Fruit fly (Drosophila melanogaster): ENCODE measurements around the gene mRpS25.

mRpS25 gene

DNA sequence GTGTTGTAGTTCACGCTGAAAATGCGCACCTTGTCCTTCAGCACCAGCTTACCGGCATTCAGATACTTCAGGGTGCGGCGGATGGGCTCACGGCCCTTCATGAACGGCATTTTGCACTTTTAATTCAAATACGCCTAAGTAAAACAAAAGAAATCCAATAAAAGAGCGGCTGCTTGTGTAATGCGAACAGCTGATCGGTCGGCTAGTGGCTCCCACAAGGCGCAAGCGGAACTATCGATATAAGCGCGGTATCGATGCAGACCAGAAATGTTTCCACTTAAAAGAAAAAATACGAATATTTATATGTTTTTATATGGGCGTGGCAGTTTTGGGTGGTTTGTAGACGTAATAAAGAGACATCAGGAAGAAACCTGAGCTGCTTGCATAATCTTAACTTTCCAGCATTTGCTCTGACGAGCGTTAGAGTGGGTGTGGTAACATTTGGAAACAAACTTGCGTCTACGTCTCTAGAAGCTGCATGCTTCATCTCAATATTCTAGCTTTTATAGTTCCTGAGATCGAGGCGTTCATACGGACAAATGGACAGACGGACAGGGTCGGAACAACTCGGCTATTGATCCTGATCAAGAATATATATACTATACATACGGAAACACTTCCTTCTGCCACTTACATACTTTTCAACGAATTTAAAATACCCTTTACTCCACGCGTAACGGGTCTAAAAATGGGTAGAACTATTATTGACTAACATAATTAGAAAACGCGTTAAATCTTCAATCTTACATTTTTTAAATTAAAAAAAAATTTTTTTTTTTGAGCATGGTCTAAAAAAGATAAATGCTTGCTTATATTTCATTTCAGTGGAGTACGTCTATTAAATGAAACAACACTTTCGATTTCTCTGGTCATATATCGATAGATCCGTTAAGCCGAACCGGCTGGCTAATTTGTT, at the start of gene mRpS25, which contains the start of gene nmdyn-D6:
TSS of gene mRpS25 (minus strand) at position 199 of the 916 bp plus-strand sequence.
TSS of gene nmdyn-D6 (plus strand) at position 894 of the 916 bp plus-strand sequence.
- TF ChIP-seq noc (tag; optimal IDR thresholded peaks at IDR 0.05) = no peak

DNA sequence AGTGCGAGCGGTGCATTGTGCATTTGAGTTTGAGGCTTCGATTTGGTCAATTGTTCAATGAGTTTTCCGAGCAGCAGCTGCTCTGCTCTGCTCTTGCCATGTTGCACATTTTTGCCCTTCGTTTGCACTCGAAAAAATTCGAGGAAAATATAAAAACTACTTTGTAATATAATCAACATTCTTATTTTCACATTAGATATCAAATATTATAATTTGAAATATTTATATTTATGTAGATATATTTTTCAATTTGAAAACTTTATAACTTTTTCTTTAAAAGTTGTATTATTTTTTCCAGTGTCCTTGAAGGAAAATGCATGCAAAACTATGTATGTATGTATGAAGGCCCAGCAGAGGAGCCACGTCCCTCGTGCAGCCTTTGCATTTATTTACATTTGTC, 46.6 kb upstream of the mRpS25 start:
- no peak for TF ChIP-seq noc (tag; optimal IDR thresholded peaks at IDR 0.05)

DNA sequence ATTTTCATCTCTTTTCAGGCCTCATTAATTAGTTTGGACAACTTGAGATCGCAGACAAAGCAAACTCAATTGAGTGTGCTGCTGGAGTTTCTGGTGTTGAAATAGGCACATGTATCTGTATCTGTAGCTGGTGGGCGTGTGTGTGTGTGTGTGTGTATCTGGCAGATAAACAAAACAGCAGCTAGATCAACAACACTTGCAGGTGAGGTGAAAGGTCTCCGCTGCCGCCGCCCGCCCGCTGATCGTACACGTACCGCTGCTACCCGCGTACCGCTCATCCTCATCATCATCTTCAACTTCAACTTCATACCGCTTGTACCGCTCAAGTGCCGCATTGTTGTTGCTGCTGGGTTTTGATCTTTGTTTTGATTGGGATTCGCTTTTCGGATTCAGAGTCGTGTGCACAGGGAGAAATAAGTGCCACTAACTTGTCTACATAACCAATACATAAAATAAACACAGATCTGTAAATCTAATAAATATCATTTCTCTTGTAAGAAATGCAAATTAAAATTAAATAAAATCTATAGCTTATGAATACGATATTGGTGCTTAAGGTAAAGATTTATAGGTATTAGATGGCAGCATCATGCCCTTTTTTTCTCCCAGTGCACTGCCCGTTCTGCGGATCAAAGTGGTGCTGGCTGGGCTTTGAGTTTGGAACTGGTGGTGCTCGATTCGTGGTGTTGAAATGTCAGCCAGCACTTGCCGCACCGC, 44.5 kb upstream of the mRpS25 start:
- no peak for TF ChIP-seq noc (tag; optimal IDR thresholded peaks at IDR 0.05)

DNA sequence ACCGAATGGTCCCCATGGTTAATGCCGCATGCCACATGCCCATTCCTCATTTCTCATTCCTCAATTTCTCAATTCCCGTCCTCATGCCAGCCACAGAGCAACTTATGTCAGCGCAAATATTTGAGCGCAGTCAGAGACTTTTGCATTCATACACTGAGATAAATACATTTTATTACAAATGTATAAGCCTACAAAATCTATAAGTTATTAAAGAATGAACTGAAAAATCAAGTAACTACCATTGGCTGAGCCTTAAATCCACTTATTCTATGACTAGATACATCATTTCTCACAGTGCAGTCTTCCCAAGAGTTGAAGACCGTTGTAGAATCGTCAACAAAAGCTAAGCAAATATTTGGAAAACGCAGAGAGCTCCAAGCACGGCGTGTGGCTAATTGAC, 39.4 kb upstream of the mRpS25 start:
- TF ChIP-seq noc (tag; optimal IDR thresholded peaks at IDR 0.05) = no peak

DNA sequence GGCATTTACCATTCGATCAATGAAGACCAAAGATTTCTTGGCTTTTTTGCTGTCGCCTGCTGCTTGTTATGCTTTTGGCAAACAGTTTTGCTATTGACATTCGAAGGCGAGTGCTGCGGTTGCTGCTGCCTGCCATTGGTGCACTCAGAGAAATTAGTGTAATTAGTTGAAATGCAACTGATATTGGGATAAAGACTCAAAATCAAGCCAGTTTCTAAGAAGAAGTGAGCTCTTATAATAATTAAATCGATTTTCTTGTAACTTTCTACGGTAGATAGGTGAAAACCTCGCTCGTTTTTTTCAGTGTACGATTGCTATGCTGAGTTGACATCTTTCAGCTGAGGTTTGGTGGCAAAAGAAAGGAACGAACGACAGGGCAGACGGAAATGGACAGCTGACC, 38.7 kb upstream of the mRpS25 start:
- TF ChIP-seq noc (tag; optimal IDR thresholded peaks at IDR 0.05) = no peak

DNA sequence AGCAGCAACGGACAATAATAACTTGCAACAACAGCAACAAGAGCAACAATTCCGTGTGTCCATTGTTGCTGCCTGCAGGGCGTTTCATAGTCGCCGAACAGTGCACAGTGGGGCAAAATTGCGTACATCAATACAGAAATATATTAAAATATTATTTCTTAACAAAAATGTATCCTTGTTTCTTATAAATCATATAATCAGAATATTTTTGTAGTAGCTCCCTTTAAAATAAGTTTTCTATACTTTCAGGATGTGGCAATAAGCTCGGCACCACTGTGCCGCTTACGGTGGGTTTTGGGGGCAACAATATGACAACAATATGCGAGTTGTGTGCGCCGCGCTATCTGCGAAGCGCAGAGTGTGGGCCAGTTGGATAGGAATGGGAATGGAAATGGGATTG, 29.5 kb upstream of the mRpS25 start:
- no peak for TF ChIP-seq noc (tag; optimal IDR thresholded peaks at IDR 0.05)

DNA sequence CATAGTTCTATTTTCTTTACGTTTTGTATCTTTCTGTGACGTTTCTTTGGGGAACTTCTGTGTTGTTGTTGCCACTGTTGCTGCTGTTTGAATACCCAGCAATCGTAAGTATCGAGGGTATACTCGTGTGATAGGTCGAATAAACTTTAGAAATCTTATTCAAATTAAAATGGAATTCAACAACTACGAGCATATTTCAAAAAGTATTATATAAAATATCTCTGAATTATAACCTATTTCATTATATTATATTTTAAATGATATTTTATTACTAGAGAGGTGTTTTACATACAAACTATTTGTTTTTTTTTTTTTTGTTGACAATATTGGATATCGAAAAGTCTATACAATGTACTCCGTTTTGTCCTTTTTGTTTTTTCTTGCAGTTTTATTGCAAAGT, 26.4 kb upstream of the mRpS25 start:
- no peak for TF ChIP-seq noc (tag; optimal IDR thresholded peaks at IDR 0.05)

DNA sequence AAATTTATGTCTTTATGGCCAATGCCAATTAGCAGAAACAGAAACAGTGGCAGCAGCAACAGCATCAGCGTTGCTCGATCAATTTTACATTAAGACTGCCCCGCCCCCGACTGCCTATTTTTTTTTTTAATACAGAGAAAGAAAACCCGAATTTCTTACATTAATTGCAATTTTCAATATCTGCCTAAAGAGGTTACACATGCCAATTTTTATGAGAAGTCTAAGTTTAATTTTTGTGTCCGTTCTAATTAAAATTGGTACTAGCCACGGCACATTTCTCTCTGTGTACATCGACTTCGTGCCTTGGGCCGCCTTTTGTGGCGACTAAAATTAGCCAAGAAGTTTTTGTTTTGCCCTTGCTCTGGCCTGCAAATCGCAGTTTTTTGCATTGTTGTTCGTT, 24.1 kb upstream of the mRpS25 start:
- no peak for TF ChIP-seq noc (tag; optimal IDR thresholded peaks at IDR 0.05)

DNA sequence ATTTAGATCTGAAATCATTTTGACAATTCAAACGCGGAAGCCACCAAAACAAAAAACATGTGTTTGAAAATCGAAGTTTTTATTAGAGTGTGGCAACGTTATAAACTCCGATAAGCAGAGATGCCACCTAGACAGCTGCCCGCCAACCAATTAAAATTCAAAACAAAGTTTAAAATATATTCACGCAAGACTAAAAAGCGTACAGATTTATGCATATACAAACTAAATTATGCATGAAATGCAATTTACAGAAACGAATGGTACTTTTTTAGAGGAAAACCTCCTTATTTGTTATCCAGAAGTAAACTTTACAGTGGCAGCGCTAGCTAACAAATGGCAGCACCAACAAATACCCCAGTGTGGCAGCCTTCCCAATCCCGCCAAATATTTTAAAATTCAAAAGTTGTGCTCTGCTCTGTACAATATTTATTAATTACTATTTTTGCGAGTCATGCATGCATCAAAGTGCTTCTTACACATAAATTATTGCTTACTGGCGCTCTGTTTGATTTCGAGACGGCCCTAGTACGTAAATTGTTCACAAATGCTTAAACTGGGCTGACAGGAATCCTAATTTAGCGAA, 20.9 kb upstream of the mRpS25 start:
- TF ChIP-seq noc (tag; optimal IDR thresholded peaks at IDR 0.05) = no peak

DNA sequence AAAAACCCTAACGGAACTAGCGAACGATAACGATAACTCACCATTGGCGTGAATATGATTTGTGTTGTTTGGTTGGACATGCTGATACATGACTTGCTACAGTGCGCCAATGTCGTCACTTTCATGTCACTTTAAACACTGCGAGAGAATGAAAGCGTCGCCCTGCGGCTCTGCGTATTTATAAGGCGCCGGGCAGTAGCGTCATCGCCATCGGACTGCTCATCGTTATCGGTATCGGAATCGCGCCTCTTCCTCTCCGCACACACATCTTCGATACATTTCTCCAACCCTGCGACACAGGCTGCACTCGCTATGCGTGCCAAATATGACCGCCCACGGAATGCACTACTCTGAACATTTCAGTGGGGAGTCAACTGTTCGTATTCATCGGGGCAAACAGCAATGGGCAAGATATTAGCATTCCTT, 19.7 kb upstream of the mRpS25 start, which contains the start of gene sbm:
TSS of gene sbm (minus strand) at position 160 of the 426 bp plus-strand sequence.
- TF ChIP-seq noc (tag; optimal IDR thresholded peaks at IDR 0.05) = no peak

DNA sequence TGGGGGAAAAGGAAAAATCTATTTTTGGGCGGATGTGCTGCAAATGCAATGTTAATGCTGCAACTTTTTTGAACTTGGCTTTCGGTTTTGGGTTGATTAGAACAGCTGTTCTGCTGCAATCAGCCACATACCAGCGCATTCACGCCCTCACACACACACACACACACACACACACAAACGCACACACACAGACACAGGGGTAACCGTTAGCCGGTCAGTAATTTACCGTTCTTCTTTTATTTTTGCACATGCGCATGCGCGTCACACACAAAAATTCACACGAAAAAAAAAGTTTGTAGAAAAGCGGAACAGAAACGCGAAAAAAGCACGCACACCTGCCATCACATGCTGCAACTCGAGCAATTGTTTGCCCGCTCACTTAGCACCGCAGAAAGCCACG, 19.1 kb upstream of the mRpS25 start:
- no peak for TF ChIP-seq noc (tag; optimal IDR thresholded peaks at IDR 0.05)

DNA sequence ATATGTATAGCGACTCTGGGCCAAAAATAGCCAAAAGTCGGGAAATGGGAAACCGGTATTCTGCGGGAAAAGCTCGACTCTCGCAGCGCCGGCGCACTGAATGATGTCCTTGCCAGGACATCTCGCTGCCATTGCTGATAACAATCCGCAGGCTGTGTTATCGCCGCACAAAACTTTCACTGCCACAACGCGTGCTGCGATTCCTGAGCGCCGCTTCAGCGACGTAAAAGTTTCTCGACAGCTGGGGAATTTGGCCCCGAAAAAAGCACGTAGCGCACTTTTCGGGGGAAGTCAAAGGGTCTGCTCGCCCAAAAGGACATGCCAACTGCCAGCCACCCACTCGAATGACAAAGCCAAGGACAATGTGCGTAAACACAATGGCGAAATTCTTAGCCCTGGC, 16.6 kb upstream of the mRpS25 start:
- no peak for TF ChIP-seq noc (tag; optimal IDR thresholded peaks at IDR 0.05)

DNA sequence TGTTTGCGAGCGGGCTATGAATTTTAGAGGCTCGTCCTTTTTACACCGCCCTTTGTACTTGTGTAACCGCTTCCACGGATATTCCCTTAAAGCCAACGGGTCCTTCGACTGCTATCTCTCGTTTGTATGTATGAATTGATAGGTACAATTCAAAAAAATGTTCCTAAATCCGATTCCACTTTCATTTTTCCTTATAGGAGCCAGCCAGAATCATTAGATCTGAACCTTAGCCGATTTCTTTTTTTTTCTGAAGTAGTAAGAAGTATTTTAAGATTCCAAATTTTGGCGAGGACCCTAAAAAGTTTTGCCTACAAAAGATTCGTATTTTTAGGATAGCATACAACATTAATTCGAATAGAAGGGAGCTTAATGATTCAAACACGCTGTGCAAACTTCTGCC, 15.9 kb upstream of the mRpS25 start:
- no peak for TF ChIP-seq noc (tag; optimal IDR thresholded peaks at IDR 0.05)

DNA sequence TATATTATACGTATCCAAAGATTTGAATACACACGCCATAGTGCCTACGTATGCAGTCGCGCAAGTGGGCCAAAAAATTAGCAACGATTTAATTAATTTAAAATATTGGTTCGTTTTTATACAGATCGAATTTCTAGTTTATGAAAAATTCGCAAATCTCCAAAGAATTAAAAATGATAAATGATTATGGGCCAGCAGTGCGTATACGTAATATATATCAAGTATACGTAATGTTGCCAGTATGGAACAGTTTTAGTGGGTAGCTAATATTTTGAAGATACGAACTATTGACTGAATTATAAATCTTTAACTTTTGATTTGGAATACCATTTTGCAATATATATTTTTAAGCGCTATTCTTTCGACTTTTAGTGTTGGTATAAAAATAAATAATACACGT, 10.3 kb upstream of the mRpS25 start:
- peak; percentile 54 for TF ChIP-seq noc (tag; optimal IDR thresholded peaks at IDR 0.05)

DNA sequence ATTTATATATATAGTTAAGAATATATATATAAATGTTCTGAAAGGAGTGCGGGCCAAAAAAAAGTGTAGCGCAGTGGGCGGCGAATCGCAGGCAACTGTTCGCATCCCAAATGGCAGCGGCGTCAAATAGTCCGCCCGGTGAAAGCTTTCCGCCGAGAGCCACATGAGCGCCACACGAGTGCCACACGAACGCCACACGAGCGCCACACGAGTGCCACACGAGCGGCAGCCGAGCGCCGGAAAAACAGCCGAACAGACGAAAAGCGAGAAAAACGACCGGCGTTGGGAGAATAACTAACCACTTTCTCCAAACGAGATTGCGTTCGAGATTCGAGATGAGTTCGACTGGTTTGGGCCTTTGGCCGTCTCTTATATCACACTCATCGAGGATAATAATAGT, 8.7 kb upstream of the mRpS25 start:
- TF ChIP-seq noc (tag; optimal IDR thresholded peaks at IDR 0.05) = no peak

DNA sequence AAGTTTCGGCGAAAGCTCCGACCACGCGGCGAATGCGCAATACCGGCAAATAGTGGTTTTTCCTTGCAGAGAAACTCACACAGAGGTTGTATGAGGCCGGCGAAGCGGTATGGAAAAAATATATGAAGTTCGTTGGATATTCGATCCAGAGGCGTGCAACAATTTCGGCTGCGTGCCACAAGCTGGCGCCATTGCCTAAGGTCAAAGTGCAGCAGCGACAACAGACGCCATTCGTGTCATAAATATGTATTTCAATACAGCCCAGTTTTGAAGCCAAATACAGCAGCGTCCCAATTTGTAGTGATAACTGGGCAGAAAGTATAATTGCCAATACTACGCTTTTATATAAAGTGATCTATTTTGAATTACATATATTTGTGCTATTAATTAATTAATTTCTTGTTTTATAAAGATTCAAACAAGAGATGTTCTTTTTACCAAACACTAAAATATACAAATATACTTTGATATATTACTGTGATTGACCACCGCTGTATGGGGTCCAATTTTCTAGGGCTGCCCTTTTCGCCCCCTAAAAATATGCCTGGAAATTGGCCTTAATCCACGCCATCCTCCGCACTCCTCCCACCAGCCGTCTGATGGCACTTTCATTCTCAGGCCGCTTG, 6.3 kb upstream of the mRpS25 start:
- no peak for TF ChIP-seq noc (tag; optimal IDR thresholded peaks at IDR 0.05)

All from whole organism, larva.